Fruit fly (Drosophila melanogaster): Measurements from ENCODE around the gene CG11356.

DNA sequence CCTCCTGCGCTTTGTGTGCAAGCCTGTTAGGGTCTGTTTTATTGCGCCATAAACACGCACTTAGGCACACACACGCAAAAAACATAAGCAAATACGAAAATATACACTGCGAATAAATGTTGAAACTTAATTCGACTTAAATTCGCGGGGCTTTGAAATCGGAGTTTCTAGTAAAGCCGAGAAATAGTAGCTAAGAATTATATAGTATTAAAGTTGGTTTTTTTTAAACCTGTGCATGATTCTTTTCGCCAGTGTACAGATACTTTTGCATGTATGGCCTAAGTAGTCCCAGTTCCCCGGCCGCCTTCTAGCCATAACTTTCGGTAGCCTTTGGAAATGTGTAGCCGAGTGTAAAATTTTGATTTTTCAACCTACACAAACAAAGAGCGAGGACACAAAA, 19.2 kb downstream of the CG11356 start:
- TF ChIP-seq Pif1B (GFP tag; optimal IDR thresholded peaks at IDR 0.05) (no peak), CG13204 (GFP tag; optimal IDR thresholded peaks at IDR 0.05) (no peak), CG10348 (GFP tag; IDR thresholded peaks at IDR 0.05) (no peak), CG8301 (tag; optimal IDR thresholded peaks at IDR 0.05) (no peak), rn (GFP tag; IDR thresholded peaks at IDR 0.05) (no peak), fd96Ca (GFP tag; IDR thresholded peaks at IDR 0.05) (no peak), CG17806 (tag; optimal IDR thresholded peaks at IDR 0.05) (peak; percentile 7), gl (tag; optimal IDR thresholded peaks at IDR 0.05) (no peak), CG14655 (GFP tag; optimal IDR thresholded peaks at IDR 0.05) (no peak), CG32121 (GFP tag; IDR thresholded peaks at IDR 0.05) (no peak), CG8159 (tag; optimal IDR thresholded peaks at IDR 0.05) (peak; percentile 12), Pif1A (GFP tag; optimal IDR thresholded peaks at IDR 0.05) (no peak), CG9948 (tag; optimal IDR thresholded peaks at IDR 0.05) (no peak), CG34367 (tag; optimal IDR thresholded peaks at IDR 0.05) (no peak)
